Worm (Caenorhabditis elegans) whole organism, L3 larva: ENCODE results near the gene K10H10.5.

ENCODE experiments used
- aly-2 ChIP-seq: fragments of 150-350 bp; optimal IDR thresholded peaks from 2 replicates; lab custom pipeline; 2014; ENCODE audit warnings: missing biosample characterization, missing genetic modification characterization
- daf-12 ChIP-seq: fragments of 150-350 bp; optimal IDR thresholded peaks from 2 replicates; lab custom pipeline; 2014; ENCODE audit warnings: missing biosample characterization, missing genetic modification reagents, missing genetic modification characterization
- elt-2 ChIP-seq: sonication (generic microtip); optimal IDR thresholded peaks from 2 replicates; lab custom pipeline; 2016; ENCODE audit warnings: missing genetic modification reagents, mild to moderate bottlenecking, missing genetic modification characterization, missing compliant biosample characterization
- nfya-1 ChIP-seq: sonication (generic microtip); optimal IDR thresholded peaks from 2 replicates; lab custom pipeline; 2017; ENCODE audit warnings: missing genetic modification characterization, mild to moderate bottlenecking, missing compliant biosample characterization, antibody characterized with exemption, moderate library complexity; ENCODE audit not compliant: insufficient read depth
- pha-4 ChIP-seq: fragments of 150-350 bp; optimal IDR thresholded peaks from 2 replicates; lab custom pipeline; 2014; ENCODE audit warnings: missing biosample characterization, missing genetic modification reagents, missing genetic modification characterization

ce11 chrII:14523070-14523572 lies 21.6 kb downstream of the K10H10.5 start, which contains the start of gene btb-20:
- no peak for TF ChIP-seq aly-2 (tag; lab: Kevin White, UChicago)
- no peak for TF ChIP-seq pha-4 (tag; lab: Kevin White, UChicago)
- TF ChIP-seq daf-12 (tag; lab: Kevin White, UChicago): no peak
- TF ChIP-seq nfya-1: no peak
- TF ChIP-seq elt-2 (tag; lab: Kevin White, UChicago): no peak
